Worm (Caenorhabditis elegans): ENCODE data around the gene cla-1.
A peak's percentile ranks its signal among the peaks of the same experiment; 100 is the strongest.

- TF ChIP-seq php-3 (GFP tag; IDR thresholded peaks at IDR 0.05) (no peak), ama-1 (optimal IDR thresholded peaks at IDR 0.05) (peak; percentile 54), dve-1 (tag; optimal IDR thresholded peaks at IDR 0.05; ENCODE audit: insufficient read depth) (no peak), F26F4.8 (GFP tag; conservative IDR thresholded peaks at IDR 0.05) (no peak), unc-62 (GFP tag; optimal IDR thresholded peaks at IDR 0.05 in 1 of 2) (no peak), unc-62 (tag; optimal IDR thresholded peaks at IDR 0.05) (no peak)
Observed at ce11 chrIV:7558653-7559052, 30.1 kb upstream of the cla-1 start.

All from whole organism, L4 larva.